Fruit fly (Drosophila melanogaster) whole organism, adult: ENCODE measurements around the gene CG6026.
A peak's percentile ranks its signal among the peaks of the same experiment; 100 is the strongest.

Experiments
- CG11617 ChIP-seq: fragments of 200-800 bp; sonication (Bioruptor generic); optimal IDR thresholded peaks from 2 replicates; lab custom pipeline; 2017; ENCODE audit warnings: mild to moderate bottlenecking, missing biosample characterization, missing genetic modification reagents, missing genetic modification characterization
- CG12768 ChIP-seq: fragments of 200-800 bp; sonication (Bioruptor generic); optimal IDR thresholded peaks from 2 replicates; lab custom pipeline; 2017; ENCODE audit warnings: missing biosample characterization, missing genetic modification characterization, mild to moderate bottlenecking, moderate library complexity, missing genetic modification reagents
- CG14711 ChIP-seq: fragments of 200-800 bp; sonication (Bioruptor generic); optimal IDR thresholded peaks from 2 replicates; lab custom pipeline; 2018; ENCODE audit warnings: missing biosample characterization, mild to moderate bottlenecking, missing genetic modification characterization, moderate library complexity
- CG1620 ChIP-seq: fragments of 200-800 bp; sonication (Bioruptor generic); optimal IDR thresholded peaks from 2 replicates; lab custom pipeline; 2016; ENCODE audit warnings: missing biosample characterization, missing genetic modification characterization
- CG33017 ChIP-seq: fragments of 200-800 bp; sonication (Bioruptor generic); optimal IDR thresholded peaks from 2 replicates; lab custom pipeline; 2018; ENCODE audit warnings: missing biosample characterization, mild to moderate bottlenecking, missing genetic modification characterization, moderate library complexity
- CG5204 ChIP-seq: fragments of 200-800 bp; sonication (Bioruptor generic); optimal IDR thresholded peaks from 2 replicates; lab custom pipeline; 2016; ENCODE audit warnings: missing biosample characterization, missing genetic modification characterization
- CG7045 ChIP-seq: fragments of 200-800 bp; sonication (Bioruptor generic); optimal IDR thresholded peaks from 2 replicates; lab custom pipeline; 2017; ENCODE audit warnings: missing biosample characterization, mild to moderate bottlenecking, missing genetic modification characterization
- CG7101 ChIP-seq: fragments of 200-800 bp; sonication (Bioruptor generic); optimal IDR thresholded peaks from 2 replicates; lab custom pipeline; 2018; ENCODE audit warnings: missing biosample characterization, mild to moderate bottlenecking, missing genetic modification characterization, moderate library complexity
- Clk ChIP-seq: fragments of 200-800 bp; sonication (Bioruptor generic); optimal IDR thresholded peaks from 2 replicates; lab custom pipeline; 2017; ENCODE audit warnings: missing biosample characterization, missing genetic modification characterization
- Crg-1 ChIP-seq: fragments of 200-800 bp; sonication (Bioruptor generic); optimal IDR thresholded peaks from 2 replicates; lab custom pipeline; 2016; ENCODE audit warnings: missing biosample characterization, missing genetic modification characterization
- Hr96 ChIP-seq: fragments of 200-800 bp; sonication (Bioruptor generic); optimal IDR thresholded peaks from 2 replicates; lab custom pipeline; 2016; ENCODE audit warnings: missing biosample characterization, missing genetic modification characterization
- Mnt ChIP-seq: fragments of 200-800 bp; sonication (Bioruptor generic); optimal IDR thresholded peaks from 2 replicates; lab custom pipeline; 2016; ENCODE audit warnings: missing biosample characterization, mild to moderate bottlenecking, missing genetic modification characterization
- bab1 ChIP-seq: fragments of 200-800 bp; sonication (Bioruptor generic); optimal IDR thresholded peaks from 3 replicates; lab custom pipeline; 2019; ENCODE audit warnings: missing biosample characterization, mild to moderate bottlenecking, missing genetic modification characterization, moderate library complexity
- cic ChIP-seq: fragments of 200-800 bp; sonication (Bioruptor generic); optimal IDR thresholded peaks from 2 replicates; lab custom pipeline; 2017; ENCODE audit warnings: missing biosample characterization, mild to moderate bottlenecking, missing genetic modification characterization, moderate library complexity
- cnc ChIP-seq, 2 experiments: fragments of >200 bp; optimal IDR thresholded peaks; 2 replicates each; lab custom pipeline; 2017
- kay ChIP-seq: fragments of 200-800 bp; sonication (Bioruptor generic); peaks from one replicate; lab custom pipeline; 2016; ENCODE audit warnings: missing biosample characterization, missing genetic modification characterization, borderline replicate concordance
- ovo ChIP-seq: fragments of 200-800 bp; sonication (Bioruptor generic); optimal IDR thresholded peaks from 2 replicates; lab custom pipeline; 2016; ENCODE audit warnings: missing biosample characterization, missing genetic modification characterization
- pad ChIP-seq: fragments of 200-800 bp; sonication (Bioruptor generic); optimal IDR thresholded peaks from 3 replicates; lab custom pipeline; 2017; ENCODE audit warnings: missing biosample characterization, missing genetic modification characterization, mild to moderate bottlenecking, moderate library complexity, missing genetic modification reagents
- tj ChIP-seq: fragments of 200-800 bp; sonication (Bioruptor generic); optimal IDR thresholded peaks from 3 replicates; lab custom pipeline; 2017; ENCODE audit warnings: missing biosample characterization, mild to moderate bottlenecking, missing genetic modification characterization, moderate library complexity
- toe ChIP-seq: fragments of 200-800 bp; sonication (Bioruptor generic); optimal IDR thresholded peaks from 2 replicates; lab custom pipeline; 2016; ENCODE audit warnings: missing biosample characterization, missing genetic modification characterization

Gene CG6026

DNA sequence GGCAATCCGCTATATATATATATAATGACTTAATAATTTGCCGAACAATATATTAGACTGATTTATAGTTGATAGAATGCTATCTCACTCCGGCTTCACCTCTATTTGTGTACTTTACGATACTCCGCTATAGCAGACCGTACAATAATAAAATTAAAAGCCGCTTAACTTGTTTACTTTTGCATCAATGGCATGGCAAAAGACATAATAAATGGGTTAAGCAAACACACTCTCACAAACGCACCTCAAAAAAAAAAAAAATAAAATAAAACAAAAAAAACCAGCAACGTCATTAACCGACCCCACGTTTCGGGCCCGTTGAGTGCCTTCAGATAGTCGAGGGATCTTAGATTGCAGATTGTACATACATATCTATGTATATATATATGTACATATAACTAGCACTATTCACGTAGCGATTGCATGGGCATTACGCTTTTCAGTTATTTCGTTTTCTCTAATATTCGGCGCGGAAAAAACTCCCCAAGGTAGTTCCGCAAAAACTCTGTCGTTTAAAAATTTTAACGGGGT lies 34.6 kb downstream of the CG6026 start:
- peak; percentile 20 for TF ChIP-seq cic
- TF ChIP-seq kay (GFP tag; lab: Kevin White, UChicago), result peak; percentile 88
- TF ChIP-seq pad, result no peak
- no peak for TF ChIP-seq cnc (optimal IDR thresholded peaks at IDR 0.05; lab: Kevin White, UChicago)
- TF ChIP-seq Hr96 (GFP tag; lab: Kevin White, UChicago), result no peak
- TF ChIP-seq ovo, result peak; percentile 62
- no peak for TF ChIP-seq CG7101
- no peak for TF ChIP-seq CG33017 (tag; lab: Kevin White, UChicago)
- TF ChIP-seq CG12768 (GFP tag; lab: Kevin White, UChicago), result peak; percentile 53
- no peak for TF ChIP-seq tj
- TF ChIP-seq toe (GFP tag; lab: Kevin White, UChicago), result no peak
- TF ChIP-seq Crg-1 (GFP tag; lab: Kevin White, UChicago), result peak; percentile 52
- peak; percentile 7 for TF ChIP-seq CG5204 (GFP tag; lab: Kevin White, UChicago)
- TF ChIP-seq CG1620 (GFP tag; lab: Kevin White, UChicago), result peak; percentile 27
- TF ChIP-seq Clk (GFP tag; lab: Kevin White, UChicago), result no peak
- peak; percentile 17 for TF ChIP-seq CG11617
- no peak for TF ChIP-seq CG14711 (tag; lab: Kevin White, UChicago)

DNA sequence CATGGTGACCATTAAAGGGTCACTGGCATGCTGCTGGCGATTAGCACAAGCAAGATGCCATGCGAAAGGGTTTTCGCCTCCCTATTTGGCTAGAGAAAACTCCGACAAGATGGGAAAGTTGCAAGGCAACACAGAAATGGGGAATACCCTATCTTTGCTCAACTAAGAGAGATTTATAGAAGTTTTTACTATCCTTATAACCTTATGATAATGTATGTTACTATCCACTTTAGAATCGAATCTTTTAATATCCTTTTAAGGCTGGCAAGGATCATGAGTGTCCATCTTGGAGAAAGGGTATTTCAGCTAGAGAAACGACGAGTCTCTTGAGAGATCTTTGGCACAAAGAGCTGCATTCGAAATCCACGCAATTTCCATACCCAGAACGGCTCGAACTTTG lies 36.4 kb downstream of the CG6026 start:
- TF ChIP-seq Mnt (GFP tag; lab: Kevin White, UChicago) (no peak), ovo (no peak), CG1620 (GFP tag; lab: Kevin White, UChicago) (no peak), kay (GFP tag; lab: Kevin White, UChicago) (no peak), CG7101 (no peak), tj (no peak), CG14711 (tag; lab: Kevin White, UChicago) (no peak), Hr96 (GFP tag; lab: Kevin White, UChicago) (no peak), pad (no peak), CG11617 (no peak), CG7045 (no peak), toe (GFP tag; lab: Kevin White, UChicago) (no peak), cic (no peak), bab1 (no peak), CG5204 (GFP tag; lab: Kevin White, UChicago) (no peak), Crg-1 (GFP tag; lab: Kevin White, UChicago) (no peak), cnc (optimal IDR thresholded peaks at IDR 0.05; lab: Kevin White, UChicago) (no peak), CG12768 (GFP tag; lab: Kevin White, UChicago) (no peak)

DNA sequence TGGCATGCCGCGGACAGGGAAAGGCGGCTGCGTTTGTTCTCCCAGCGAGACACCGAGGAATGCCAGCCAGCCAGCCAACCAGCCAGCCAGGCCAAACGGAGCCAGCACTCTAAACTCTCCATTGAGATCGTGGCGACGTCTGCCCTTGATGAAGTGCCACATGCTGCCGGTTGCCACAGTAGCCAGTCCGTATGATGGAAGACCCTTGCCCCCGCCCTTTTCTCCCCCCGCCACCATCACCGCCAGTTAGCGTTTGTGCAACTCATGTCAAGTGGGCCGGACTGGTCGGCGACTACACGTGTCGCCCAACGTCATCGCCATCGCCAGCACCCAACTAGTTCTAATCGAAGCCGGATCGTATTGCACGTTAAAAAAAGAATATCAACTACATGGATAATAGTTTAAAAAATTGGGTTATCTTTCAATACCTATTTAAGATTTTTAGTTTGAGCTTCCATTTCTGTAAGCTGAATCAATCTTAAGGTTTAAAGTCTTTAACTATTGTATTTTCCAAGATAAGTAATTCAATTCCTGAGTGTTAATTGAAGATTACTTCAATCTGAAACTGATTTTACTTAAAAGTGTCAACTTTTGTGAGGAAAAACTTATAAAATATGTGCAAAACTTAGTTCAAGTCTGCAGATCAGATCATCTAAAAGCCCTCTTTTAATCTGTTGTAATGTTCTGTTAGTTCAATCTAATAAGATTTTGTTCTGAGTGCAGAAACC lies 37.0 kb downstream of the CG6026 start:
- TF ChIP-seq kay (GFP tag; lab: Kevin White, UChicago), result no peak

DNA sequence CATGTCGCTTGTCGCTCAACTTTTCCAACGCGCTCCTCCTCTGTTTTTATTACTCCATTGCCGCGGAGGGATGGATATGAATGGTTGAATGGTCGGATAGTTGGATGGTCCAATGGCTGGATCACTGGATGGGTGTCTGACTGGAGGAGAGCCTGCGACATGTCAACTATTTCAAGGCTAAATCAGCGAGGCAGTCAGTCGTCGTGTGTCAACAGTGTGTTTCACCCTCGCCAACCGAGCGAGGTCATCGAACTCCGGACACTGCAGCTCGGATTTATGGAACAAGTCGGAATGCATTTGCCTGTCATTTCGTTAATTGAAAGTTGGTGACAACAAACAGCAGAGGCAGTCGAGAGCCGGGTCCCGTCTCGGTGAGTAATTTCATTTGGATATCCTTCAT lies 38.6 kb downstream of the CG6026 start:
- TF ChIP-seq tj (no peak), CG11617 (no peak), CG7045 (no peak), CG5204 (GFP tag; lab: Kevin White, UChicago) (no peak), Clk (GFP tag; lab: Kevin White, UChicago) (no peak), CG12768 (GFP tag; lab: Kevin White, UChicago) (no peak), bab1 (no peak), ovo (no peak), Hr96 (GFP tag; lab: Kevin White, UChicago) (no peak), CG14711 (tag; lab: Kevin White, UChicago) (no peak), Mnt (GFP tag; lab: Kevin White, UChicago) (no peak), pad (no peak)

DNA sequence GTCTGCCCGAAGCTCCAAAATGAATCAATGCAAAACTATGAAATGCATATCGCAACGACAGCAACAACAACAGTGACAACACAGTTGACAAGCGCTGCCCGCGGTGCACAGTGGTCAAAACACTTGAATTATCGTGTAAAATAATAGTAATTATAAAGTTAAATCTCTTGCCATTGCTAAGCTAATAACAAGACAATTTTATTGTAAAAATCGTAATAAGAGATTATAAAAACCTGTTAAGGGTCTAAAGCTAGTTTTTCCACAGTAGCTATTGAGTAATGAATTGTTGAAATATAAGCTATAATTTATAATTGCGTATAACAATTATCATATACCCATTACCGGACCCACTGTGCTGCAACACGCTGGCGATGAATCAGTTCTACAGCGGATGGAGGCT lies 39.7 kb downstream of the CG6026 start:
- peak; percentile 58 for TF ChIP-seq bab1
- peak; percentile 36 for TF ChIP-seq cic
- peak; percentile 58 for TF ChIP-seq CG5204 (GFP tag; lab: Kevin White, UChicago)
- no peak for TF ChIP-seq cnc (optimal IDR thresholded peaks at IDR 0.05; lab: Kevin White, UChicago)
- peak; percentile 89 for TF ChIP-seq kay (GFP tag; lab: Kevin White, UChicago)
- TF ChIP-seq CG11617, result peak; percentile 23
- peak; percentile 16 for TF ChIP-seq CG12768 (GFP tag; lab: Kevin White, UChicago)
- TF ChIP-seq tj, result peak; percentile 5
- TF ChIP-seq Hr96 (GFP tag; lab: Kevin White, UChicago), result peak; percentile 10
- TF ChIP-seq Clk (GFP tag; lab: Kevin White, UChicago), result no peak
- no peak for TF ChIP-seq CG1620 (GFP tag; lab: Kevin White, UChicago)
- no peak for TF ChIP-seq ovo
- peak; percentile 2 for TF ChIP-seq pad
- peak; percentile 49 for TF ChIP-seq CG7101
- peak; percentile 59 for TF ChIP-seq CG7045
- TF ChIP-seq CG33017 (tag; lab: Kevin White, UChicago), result peak; percentile 14
- no peak for TF ChIP-seq Crg-1 (GFP tag; lab: Kevin White, UChicago)
- TF ChIP-seq Mnt (GFP tag; lab: Kevin White, UChicago), result no peak
- TF ChIP-seq toe (GFP tag; lab: Kevin White, UChicago), result peak; percentile 21
- peak; percentile 15 for TF ChIP-seq CG14711 (tag; lab: Kevin White, UChicago)

DNA sequence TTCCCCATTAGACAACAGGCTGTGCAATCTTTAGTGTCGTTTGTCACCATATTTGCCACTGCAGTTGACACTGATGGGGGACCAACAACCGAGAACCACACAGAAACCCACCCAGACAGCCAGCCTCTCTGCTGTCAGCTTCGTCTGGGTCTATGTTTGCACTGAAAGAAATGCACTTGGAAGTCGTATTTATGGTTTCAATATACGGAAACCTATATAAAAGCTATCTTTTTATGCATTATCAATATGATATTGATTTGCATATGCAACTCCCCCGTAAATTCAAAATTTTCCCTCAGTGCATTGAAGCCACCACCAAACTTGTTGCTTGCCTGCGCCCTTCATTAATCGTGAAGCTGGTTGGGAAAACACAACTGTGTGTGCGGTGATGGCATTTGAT lies 40.9 kb downstream of the CG6026 start:
- no peak for TF ChIP-seq CG14711 (tag; lab: Kevin White, UChicago)
- TF ChIP-seq toe (GFP tag; lab: Kevin White, UChicago), result no peak
- TF ChIP-seq CG7101, result no peak
- no peak for TF ChIP-seq Clk (GFP tag; lab: Kevin White, UChicago)
- no peak for TF ChIP-seq CG33017 (tag; lab: Kevin White, UChicago)
- TF ChIP-seq Mnt (GFP tag; lab: Kevin White, UChicago), result no peak
- no peak for TF ChIP-seq cnc (optimal IDR thresholded peaks at IDR 0.05; lab: Kevin White, UChicago)
- TF ChIP-seq kay (GFP tag; lab: Kevin White, UChicago), result no peak
- no peak for TF ChIP-seq CG11617
- TF ChIP-seq CG7045, result no peak
- TF ChIP-seq CG1620 (GFP tag; lab: Kevin White, UChicago), result no peak
- TF ChIP-seq Hr96 (GFP tag; lab: Kevin White, UChicago), result no peak
- no peak for TF ChIP-seq CG12768 (GFP tag; lab: Kevin White, UChicago)
- no peak for TF ChIP-seq CG5204 (GFP tag; lab: Kevin White, UChicago)
- TF ChIP-seq cic, result no peak
- no peak for TF ChIP-seq pad
